Fruit fly (Drosophila melanogaster): ENCODE results near the gene GAA1.

Gene GAA1

DNA sequence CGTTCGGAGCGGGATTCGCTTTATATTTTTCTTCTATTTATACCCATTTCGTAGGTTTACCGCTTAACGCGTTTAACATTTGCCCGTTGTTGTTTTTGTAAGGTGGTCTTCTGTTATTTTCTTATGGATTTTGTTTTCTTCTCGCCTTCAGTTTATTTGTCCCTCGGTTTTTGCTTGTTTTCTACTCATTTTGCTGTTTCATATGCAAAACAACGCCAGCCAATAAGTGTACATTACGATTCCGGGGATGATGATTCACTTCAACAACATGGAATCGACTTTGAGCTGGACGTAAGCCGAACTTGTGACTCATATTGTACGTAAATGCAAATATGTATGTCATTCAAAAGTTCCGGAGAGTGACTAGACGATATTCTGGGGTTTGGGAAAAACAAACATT is 19.4 kb upstream of the GAA1 start:
- peak; percentile 61 for TF ChIP-seq kay (GFP tag; ENCODE audit: borderline replicate concordance)
- TF ChIP-seq CG5204 (GFP tag; optimal IDR thresholded peaks at IDR 0.05): no peak

dm6 chrX:5891666-5892444 is 18.7 kb upstream of the GAA1 start:
- no peak for TF ChIP-seq ovo (GFP tag; optimal IDR thresholded peaks at IDR 0.05)
- TF ChIP-seq toe (GFP tag; optimal IDR thresholded peaks at IDR 0.05): no peak
- no peak for TF ChIP-seq CG5204 (GFP tag; optimal IDR thresholded peaks at IDR 0.05)
- peak; percentile 68 for TF ChIP-seq CG14711 (tag; optimal IDR thresholded peaks at IDR 0.05)
- TF ChIP-seq CG1620 (GFP tag; optimal IDR thresholded peaks at IDR 0.05): no peak
- peak; percentile 67 for TF ChIP-seq bab1 (GFP tag; optimal IDR thresholded peaks at IDR 0.05)
- peak; percentile 54 for TF ChIP-seq CG7101 (tag; optimal IDR thresholded peaks at IDR 0.05)
- no peak for TF ChIP-seq CG33017 (tag; optimal IDR thresholded peaks at IDR 0.05)
- no peak for TF ChIP-seq cic (GFP tag; optimal IDR thresholded peaks at IDR 0.05)
- TF ChIP-seq pad (GFP tag; optimal IDR thresholded peaks at IDR 0.05): peak; percentile 13
- TF ChIP-seq CG11617 (GFP tag; optimal IDR thresholded peaks at IDR 0.05): no peak
- TF ChIP-seq Mnt (GFP tag; optimal IDR thresholded peaks at IDR 0.05): no peak

dm6 chrX:5888933-5889332 is 15.8 kb upstream of the GAA1 start:
- no peak for TF ChIP-seq CG7101 (tag; optimal IDR thresholded peaks at IDR 0.05)
- TF ChIP-seq tj (GFP tag; optimal IDR thresholded peaks at IDR 0.05): no peak
- TF ChIP-seq Clk (GFP tag; optimal IDR thresholded peaks at IDR 0.05): no peak
- TF ChIP-seq ovo (GFP tag; optimal IDR thresholded peaks at IDR 0.05): no peak
- TF ChIP-seq bab1 (GFP tag; optimal IDR thresholded peaks at IDR 0.05): no peak
- TF ChIP-seq kay (GFP tag; ENCODE audit: borderline replicate concordance): no peak
- TF ChIP-seq Crg-1 (GFP tag; optimal IDR thresholded peaks at IDR 0.05): no peak
- TF ChIP-seq CG11617 (GFP tag; optimal IDR thresholded peaks at IDR 0.05): no peak
- no peak for TF ChIP-seq CG7045 (GFP tag; optimal IDR thresholded peaks at IDR 0.05)
- TF ChIP-seq CG1620 (GFP tag; optimal IDR thresholded peaks at IDR 0.05): no peak
- no peak for TF ChIP-seq cnc (optimal IDR thresholded peaks at IDR 0.05)
- no peak for TF ChIP-seq toe (GFP tag; optimal IDR thresholded peaks at IDR 0.05)
- no peak for TF ChIP-seq CG14711 (tag; optimal IDR thresholded peaks at IDR 0.05)
- TF ChIP-seq CG5204 (GFP tag; optimal IDR thresholded peaks at IDR 0.05): no peak
- no peak for TF ChIP-seq Hr96 (GFP tag; optimal IDR thresholded peaks at IDR 0.05)

- TF ChIP-seq cnc (optimal IDR thresholded peaks at IDR 0.05) (no peak), tj (GFP tag; optimal IDR thresholded peaks at IDR 0.05) (no peak), CG1620 (GFP tag; optimal IDR thresholded peaks at IDR 0.05) (no peak), cic (GFP tag; optimal IDR thresholded peaks at IDR 0.05) (no peak), pad (GFP tag; optimal IDR thresholded peaks at IDR 0.05) (no peak), Hr96 (GFP tag; optimal IDR thresholded peaks at IDR 0.05) (no peak), CG33017 (tag; optimal IDR thresholded peaks at IDR 0.05) (no peak), Mnt (GFP tag; optimal IDR thresholded peaks at IDR 0.05) (no peak)
These were observed 15.1 kb upstream of the GAA1 start for dm6 chrX:5888260-5888659.

DNA sequence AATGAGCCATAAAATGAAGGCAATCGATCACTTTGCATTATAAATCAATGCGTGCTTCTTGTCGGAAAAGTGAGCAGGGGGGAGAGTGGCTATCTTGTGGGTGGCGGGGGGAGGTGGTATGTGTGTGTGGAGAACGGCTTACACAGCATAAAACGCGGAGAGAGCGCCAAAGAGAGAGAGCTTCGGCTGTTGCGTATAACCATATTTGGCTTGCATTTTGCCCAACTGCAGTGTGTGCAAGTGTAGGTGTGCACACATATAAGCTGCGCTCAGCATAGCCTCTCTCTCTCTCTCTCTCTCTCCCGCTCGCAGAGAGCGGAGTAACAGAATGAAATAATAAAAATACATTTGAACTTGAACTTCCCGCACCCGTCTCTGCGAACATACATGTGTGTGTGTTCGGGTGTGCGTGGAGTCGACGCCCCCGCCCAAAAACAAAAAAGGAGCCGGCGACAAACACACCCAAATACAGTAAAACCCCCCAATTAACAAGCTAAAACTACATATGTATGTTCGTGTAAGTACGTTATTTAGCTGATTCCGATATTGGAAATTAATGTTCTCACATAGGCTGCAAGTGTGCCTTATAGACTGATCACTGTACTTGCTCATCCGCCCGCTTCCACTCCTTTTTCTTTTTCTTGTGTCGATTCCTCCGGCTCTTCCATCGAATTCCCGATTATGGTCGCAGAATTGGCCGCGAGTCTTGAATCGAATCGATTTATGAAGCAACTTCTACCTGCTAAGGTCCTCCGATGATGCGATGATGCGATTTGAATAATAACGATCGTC is 13.8 kb upstream of the GAA1 start:
- peak; percentile 12 for TF ChIP-seq Mnt (GFP tag; optimal IDR thresholded peaks at IDR 0.05)
- TF ChIP-seq CG7101 (tag; optimal IDR thresholded peaks at IDR 0.05): no peak
- peak; percentile 63 for TF ChIP-seq pad (GFP tag; optimal IDR thresholded peaks at IDR 0.05)
- TF ChIP-seq tj (GFP tag; optimal IDR thresholded peaks at IDR 0.05): peak; percentile 99
- TF ChIP-seq bab1 (GFP tag; optimal IDR thresholded peaks at IDR 0.05): peak; percentile 43

- TF ChIP-seq cnc (optimal IDR thresholded peaks at IDR 0.05) (no peak), tj (GFP tag; optimal IDR thresholded peaks at IDR 0.05) (no peak), cic (GFP tag; optimal IDR thresholded peaks at IDR 0.05) (no peak), kay (GFP tag; ENCODE audit: borderline replicate concordance) (peak; percentile 65), ovo (GFP tag; optimal IDR thresholded peaks at IDR 0.05) (no peak), CG12768 (GFP tag; optimal IDR thresholded peaks at IDR 0.05) (no peak), CG7045 (GFP tag; optimal IDR thresholded peaks at IDR 0.05) (no peak), CG33017 (tag; optimal IDR thresholded peaks at IDR 0.05) (no peak), Clk (GFP tag; optimal IDR thresholded peaks at IDR 0.05) (no peak)
These were observed 12.8 kb upstream of the GAA1 start for dm6 chrX:5885973-5886372.

DNA sequence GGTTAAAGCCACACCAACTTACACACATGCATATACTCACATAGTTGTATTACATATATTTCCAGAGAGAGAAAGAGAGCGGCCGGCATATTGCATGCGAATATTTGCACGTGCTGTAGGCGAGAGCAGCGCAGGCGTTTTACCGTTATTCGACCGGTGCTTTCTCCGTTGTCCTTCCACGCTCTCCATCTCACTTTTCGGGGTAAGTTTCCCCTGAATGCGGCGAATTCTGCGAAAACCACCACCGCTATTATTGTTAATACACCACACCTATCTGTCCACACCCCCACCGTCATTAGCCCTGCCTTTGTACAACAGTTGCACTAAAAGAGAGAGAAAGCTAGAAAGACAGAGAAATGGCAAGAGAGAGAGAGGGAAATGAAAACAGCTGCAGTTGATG is 12.4 kb upstream of the GAA1 start:
- peak; percentile 96 for TF ChIP-seq pad (GFP tag; optimal IDR thresholded peaks at IDR 0.05)
- TF ChIP-seq Crg-1 (GFP tag; optimal IDR thresholded peaks at IDR 0.05): no peak
